Fruit fly (Drosophila melanogaster): Measurements from ENCODE around the gene CG7634.

DNA sequence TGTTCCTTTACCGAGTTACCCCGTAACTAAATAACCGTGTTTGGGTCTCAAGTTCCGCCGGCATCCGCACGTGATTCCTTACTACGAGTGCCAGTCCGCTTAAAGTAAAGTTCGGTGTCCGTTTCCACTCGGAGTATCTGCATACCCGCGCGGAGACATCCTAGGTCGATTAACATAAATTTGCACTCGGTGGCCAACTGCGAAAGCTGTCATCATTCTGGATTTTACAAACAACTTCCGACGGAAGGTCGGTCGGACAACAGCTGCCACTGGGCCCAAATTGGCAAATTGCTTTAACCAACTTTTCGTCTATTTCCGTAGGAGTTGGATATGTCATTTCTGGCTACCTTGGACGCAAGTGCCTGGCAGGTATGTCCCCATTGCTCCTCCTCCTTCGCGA, 21.3 kb downstream of the CG7634 start, which contains the start of gene TfAP-2:
- TF ChIP-seq Dll (optimal IDR thresholded peaks at IDR 0.05) (no peak), psq (optimal IDR thresholded peaks at IDR 0.05) (no peak)

All from whole organism.